Worm (Caenorhabditis elegans) whole organism, mixed stage, embryonic: ENCODE results near the gene T25F10.1.

Experiments used
- M03D4.4 ChIP-seq: sonication (generic microtip); optimal IDR thresholded peaks from 2 replicates; lab custom pipeline; 2017; ENCODE audit warnings: mild to moderate bottlenecking, missing genetic modification characterization, missing compliant biosample characterization
- bed-3 ChIP-seq: fragments of 200-800 bp; sonication (Bioruptor generic); optimal IDR thresholded peaks from 3 replicates; lab custom pipeline; 2018; ENCODE audit warnings: mild to moderate bottlenecking, missing genetic modification characterization, moderate library complexity, missing compliant biosample characterization
- ceh-39 ChIP-seq: fragments of 150-350 bp; optimal IDR thresholded peaks from 2 replicates; lab custom pipeline; 2014; ENCODE audit warnings: missing biosample characterization, missing genetic modification characterization
- ceh-43 ChIP-seq: fragments of 200-800 bp; sonication (Bioruptor generic); optimal IDR thresholded peaks from 2 replicates; lab custom pipeline; 2018; ENCODE audit warnings: mild to moderate bottlenecking, missing genetic modification characterization, moderate library complexity, missing compliant biosample characterization
- ceh-83 ChIP-seq: fragments of 200-800 bp; sonication (Bioruptor generic); optimal IDR thresholded peaks from 2 replicates; lab custom pipeline; 2018; ENCODE audit warnings: mild to moderate bottlenecking, missing genetic modification characterization, missing compliant biosample characterization
- ces-1 ChIP-seq: fragments of 150-350 bp; optimal IDR thresholded peaks from 2 replicates; lab custom pipeline; 2014; ENCODE audit warnings: missing biosample characterization, missing genetic modification reagents, missing genetic modification characterization
- cnd-1 ChIP-seq: fragments of 200-800 bp; sonication (Bioruptor generic); optimal IDR thresholded peaks from 2 replicates; lab custom pipeline; 2018; ENCODE audit warnings: mild to moderate bottlenecking, missing genetic modification characterization, missing compliant biosample characterization
- elt-1 ChIP-seq: sonication (generic microtip); optimal IDR thresholded peaks from 2 replicates; lab custom pipeline; 2017; ENCODE audit warnings: missing genetic modification characterization, mild to moderate bottlenecking, missing compliant biosample characterization, antibody characterized with exemption, moderate library complexity, borderline replicate concordance; ENCODE audit not compliant: insufficient read depth
- elt-3 ChIP-seq: fragments of 150-350 bp; optimal IDR thresholded peaks from 2 replicates; lab custom pipeline; 2014; ENCODE audit warnings: missing biosample characterization, missing genetic modification characterization
- flh-1 ChIP-seq: fragments of 200-800 bp; sonication (Bioruptor generic); optimal IDR thresholded peaks from 2 replicates; lab custom pipeline; 2018; ENCODE audit warnings: mild to moderate bottlenecking, missing genetic modification characterization, moderate library complexity, missing compliant biosample characterization
- ham-2 ChIP-seq: fragments of 200-800 bp; sonication (Bioruptor generic); optimal IDR thresholded peaks from 2 replicates; lab custom pipeline; 2018; ENCODE audit warnings: mild to moderate bottlenecking, missing genetic modification characterization, missing compliant biosample characterization
- hlh-1 ChIP-seq: fragments of 150-350 bp; optimal IDR thresholded peaks from 2 replicates; lab custom pipeline; 2014; ENCODE audit warnings: missing biosample characterization, missing genetic modification reagents, missing genetic modification characterization
- lin-13 ChIP-seq: fragments of 150-350 bp; optimal IDR thresholded peaks from 2 replicates; lab custom pipeline; 2014; ENCODE audit warnings: missing biosample characterization, missing genetic modification characterization
- lin-32 ChIP-seq: fragments of 200-800 bp; sonication (Bioruptor generic); optimal IDR thresholded peaks from 2 replicates; lab custom pipeline; 2018; ENCODE audit warnings: mild to moderate bottlenecking, missing genetic modification characterization, missing compliant biosample characterization
- mab-5 ChIP-seq: fragments of 150-350 bp; optimal IDR thresholded peaks from 2 replicates; lab custom pipeline; 2014; ENCODE audit warnings: missing biosample characterization, missing genetic modification characterization
- mls-2 ChIP-seq: sonication (generic microtip); optimal IDR thresholded peaks from 2 replicates; lab custom pipeline; 2016; ENCODE audit warnings: mild to moderate bottlenecking, missing genetic modification characterization, moderate library complexity, missing compliant biosample characterization
- nhr-12 ChIP-seq: fragments of 150-350 bp; optimal IDR thresholded peaks from 2 replicates; lab custom pipeline; 2014; ENCODE audit warnings: missing biosample characterization, missing genetic modification characterization
- nhr-2 ChIP-seq: fragments of 150-350 bp; optimal IDR thresholded peaks from 2 replicates; lab custom pipeline; 2014; ENCODE audit warnings: missing biosample characterization, missing genetic modification characterization
- nhr-28 ChIP-seq: fragments of 150-350 bp; optimal IDR thresholded peaks from 2 replicates; lab custom pipeline; 2014; ENCODE audit warnings: missing biosample characterization, missing genetic modification characterization
- nhr-76 ChIP-seq: sonication (generic microtip); optimal IDR thresholded peaks from 2 replicates; lab custom pipeline; 2017; ENCODE audit warnings: missing biosample characterization, missing genetic modification characterization
- tbx-8 ChIP-seq: fragments of 200-800 bp; sonication (Bioruptor generic); optimal IDR thresholded peaks from 2 replicates; lab custom pipeline; 2018; ENCODE audit warnings: mild to moderate bottlenecking, missing genetic modification characterization, moderate library complexity, missing compliant biosample characterization
- unc-120 ChIP-seq: sonication (generic microtip); optimal IDR thresholded peaks from 2 replicates; lab custom pipeline; 2017; ENCODE audit warnings: missing genetic modification characterization, missing compliant biosample characterization; ENCODE audit not compliant: poor library complexity, severe bottlenecking
- unc-39 ChIP-seq: fragments of 150-350 bp; optimal IDR thresholded peaks from 2 replicates; lab custom pipeline; 2014; ENCODE audit warnings: missing biosample characterization, missing genetic modification characterization
- zip-8 ChIP-seq: fragments of 150-350 bp; optimal IDR thresholded peaks from 2 replicates; lab custom pipeline; 2014; ENCODE audit warnings: missing biosample characterization, missing genetic modification characterization
- ztf-11 ChIP-seq: fragments of 150-350 bp; optimal IDR thresholded peaks from 2 replicates; lab custom pipeline; 2014; ENCODE audit warnings: missing biosample characterization, missing genetic modification characterization

Gene T25F10.1

ce11 chrV:6806340-6806739 lies 38.0 kb downstream of the T25F10.1 start, which contains the start of gene dmsr-12:
Gene dmsr-12 (minus strand): TSS chrV:6806440.
- no peak for TF ChIP-seq ces-1 (GFP tag; lab: Kevin White, UChicago)
- no peak for TF ChIP-seq tbx-8
- TF ChIP-seq ztf-11 = no peak
- TF ChIP-seq flh-1 (GFP tag; lab: Kevin White, UChicago) = no peak
- TF ChIP-seq M03D4.4 (tag; lab: Kevin White, UChicago) = no peak
- TF ChIP-seq, all 35 proteins: peak for 0

ce11 chrV:6808962-6809361 lies 40.7 kb downstream of the T25F10.1 start, which contains the start of gene dmsr-16:
Gene dmsr-16 (minus strand): TSS chrV:6809062.
- no peak for TF ChIP-seq cnd-1 (tag; lab: Kevin White, UChicago)
- TF ChIP-seq lin-32 = no peak
- no peak for TF ChIP-seq ceh-39 (tag; lab: Kevin White, UChicago)
- no peak for TF ChIP-seq ceh-83
- TF ChIP-seq M03D4.4 (tag; lab: Kevin White, UChicago) = no peak
- no peak for TF ChIP-seq nhr-2 (tag; lab: Kevin White, UChicago)

- no peak for TF ChIP-seq ces-1 (GFP tag; lab: Kevin White, UChicago)
- TF ChIP-seq, all 35 proteins: peak for 0
Observed at ce11 chrV:6810091-6810490, 41.8 kb downstream of the T25F10.1 start.

DNA sequence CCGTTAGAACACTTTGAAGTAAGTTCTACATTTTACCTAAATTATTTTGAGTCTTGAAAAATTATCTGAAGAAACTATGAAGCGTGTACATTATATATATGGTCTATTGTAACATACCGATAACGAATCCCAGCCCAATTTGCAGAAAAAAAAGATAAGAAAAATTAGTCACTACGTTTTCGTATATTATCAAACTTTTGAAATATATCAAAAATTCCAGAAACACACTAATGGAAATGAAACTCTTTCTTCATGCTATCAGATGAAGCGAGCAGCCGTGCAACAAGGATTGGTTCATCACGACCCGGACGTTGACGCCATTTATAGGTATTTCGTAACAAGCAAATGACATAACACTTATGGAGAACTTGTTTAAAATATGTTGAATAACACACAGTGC lies 43.6 kb downstream of the T25F10.1 start:
- TF ChIP-seq ceh-43 (no peak), flh-1 (GFP tag; lab: Kevin White, UChicago) (no peak), cnd-1 (tag; lab: Kevin White, UChicago) (no peak), unc-120 (no peak), elt-3 (tag; lab: Kevin White, UChicago) (no peak), ces-1 (GFP tag; lab: Kevin White, UChicago) (no peak), ceh-83 (no peak), elt-1 (tag; lab: Kevin White, UChicago) (no peak), bed-3 (GFP tag; lab: Kevin White, UChicago) (no peak)

DNA sequence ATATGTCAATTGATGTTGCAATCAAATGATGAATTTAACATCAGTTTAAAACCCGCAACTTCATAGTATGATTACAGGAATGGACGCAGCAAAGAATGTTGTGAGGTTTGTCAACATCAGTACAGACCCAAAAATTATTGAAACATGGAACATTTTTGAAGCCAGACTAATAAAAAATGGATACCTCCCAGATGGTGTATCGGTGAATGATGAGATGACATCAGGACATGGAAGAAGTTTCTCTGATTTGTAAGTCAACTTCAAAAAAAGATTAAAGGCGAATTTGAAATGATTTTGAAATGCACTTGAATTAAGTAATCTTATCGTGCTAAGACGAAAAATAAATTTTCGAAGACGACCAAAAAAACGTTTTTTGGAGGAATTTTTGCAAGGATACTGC lies 45.6 kb downstream of the T25F10.1 start:
- TF ChIP-seq lin-13 (tag; lab: Kevin White, UChicago) (no peak), unc-39 (tag; lab: Kevin White, UChicago) (no peak), mab-5 (tag; lab: Kevin White, UChicago) (no peak), hlh-1 (tag; lab: Kevin White, UChicago) (no peak), nhr-76 (no peak), mls-2 (tag; lab: Kevin White, UChicago) (no peak), nhr-12 (tag; lab: Kevin White, UChicago) (no peak), flh-1 (GFP tag; lab: Kevin White, UChicago) (no peak), ham-2 (no peak), lin-32 (no peak)

DNA sequence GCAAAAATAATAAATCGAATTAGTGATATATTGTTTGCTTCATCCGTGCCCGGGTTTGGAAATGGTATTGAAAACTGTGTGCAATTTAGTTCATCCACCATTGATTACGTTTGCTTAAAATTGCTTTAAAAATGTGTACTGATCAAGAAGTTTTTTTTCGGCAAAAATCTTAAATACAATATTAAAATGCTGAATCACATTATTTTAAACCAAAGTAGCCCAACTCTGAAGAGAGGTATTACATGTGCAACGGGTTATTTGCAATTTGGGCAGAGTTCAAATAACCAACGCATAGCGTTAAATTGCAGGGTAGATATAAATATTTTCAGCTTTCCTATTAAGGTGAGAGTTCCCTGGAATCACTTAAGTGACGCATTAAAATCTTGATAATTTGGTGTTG lies 48.9 kb downstream of the T25F10.1 start, which contains the start of gene dmsr-14:
Gene dmsr-14, minus strand, starts transcription at position 101 of the 400 bp plus-strand sequence.
- TF ChIP-seq unc-120 (no peak), bed-3 (GFP tag; lab: Kevin White, UChicago) (no peak), nhr-28 (tag; lab: Kevin White, UChicago) (no peak), zip-8 (tag; lab: Kevin White, UChicago) (no peak)
